Worm (Caenorhabditis elegans): ENCODE results near the gene hpo-34.

- no peak for TF ChIP-seq ceh-28 (tag; optimal IDR thresholded peaks at IDR 0.05)
- TF ChIP-seq unc-62 (GFP tag; optimal IDR thresholded peaks at IDR 0.05 in 1 of 2): no peak
- TF ChIP-seq unc-62 (tag; optimal IDR thresholded peaks at IDR 0.05): no peak
- TF ChIP-seq nhr-77 (tag; optimal IDR thresholded peaks at IDR 0.05): peak; percentile 1
- TF ChIP-seq aly-2 (tag; optimal IDR thresholded peaks at IDR 0.05): no peak
- TF ChIP-seq unc-130 (GFP tag; optimal IDR thresholded peaks at IDR 0.05): no peak
- TF ChIP-seq madf-9 (GFP tag; conservative IDR thresholded peaks at IDR 0.05): no peak
- TF ChIP-seq lin-29 (GFP tag; IDR thresholded peaks at IDR 0.05): no peak
- no peak for TF ChIP-seq nhr-237 (tag; optimal IDR thresholded peaks at IDR 0.05)
- TF ChIP-seq unc-39 (tag; optimal IDR thresholded peaks at IDR 0.05): no peak
- TF ChIP-seq zag-1 (tag; optimal IDR thresholded peaks at IDR 0.05): no peak
These were observed 20.0 kb downstream of the hpo-34 start for ce11 chrX:11498871-11499270.

All from whole organism, L4 larva.